Worm (Caenorhabditis elegans): ENCODE results near the gene ptd-2.

DNA sequence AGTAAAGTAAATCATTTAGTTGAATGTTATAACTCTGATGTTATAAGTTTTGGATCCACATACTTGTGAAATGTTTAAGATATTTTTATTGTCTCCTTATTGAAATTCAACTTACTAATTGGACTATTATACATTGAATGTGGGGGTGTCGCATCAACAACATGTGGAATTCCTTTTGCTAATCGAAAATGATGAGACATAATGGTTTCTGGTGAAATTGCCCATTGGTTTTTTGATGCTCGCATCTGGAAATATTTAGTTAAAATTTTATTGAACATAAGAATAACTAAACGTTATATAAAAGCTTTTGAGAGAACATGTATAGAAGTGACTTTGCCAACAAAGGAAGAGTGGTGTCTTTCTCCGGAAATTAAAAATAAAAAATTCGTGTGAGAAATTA is 41.9 kb downstream of the ptd-2 start, which contains the start of gene ZK682.7:
- no peak for TF ChIP-seq crh-2 (tag; optimal IDR thresholded peaks at IDR 0.05)
- TF ChIP-seq lsy-2 (tag; optimal IDR thresholded peaks at IDR 0.05): no peak
- TF ChIP-seq ZK546.5 (tag; optimal IDR thresholded peaks at IDR 0.05): no peak
- TF ChIP-seq nhr-237 (tag; optimal IDR thresholded peaks at IDR 0.05): no peak
- no peak for TF ChIP-seq lin-13 (GFP tag; optimal IDR thresholded peaks at IDR 0.05)
- TF ChIP-seq unc-55 (GFP tag; optimal IDR thresholded peaks at IDR 0.05): no peak

Measured in whole organism, L2 larva.